Fruit fly (Drosophila melanogaster) Kc167 (cell line): Measurements from ENCODE around the gene CG14380.

Experiments used
- Myc ChIP-seq: fragments of >200 bp; optimal IDR thresholded peaks from 2 replicates; lab custom pipeline; 2017; ENCODE audit warnings: missing external identifiers
- Sin3A ChIP-seq: fragments of >200 bp; optimal IDR thresholded peaks from 2 replicates; lab custom pipeline; 2018; ENCODE audit warnings: missing external identifiers
- h ChIP-seq: fragments of >200 bp; optimal IDR thresholded peaks from 3 replicates; lab custom pipeline; 2018; ENCODE audit warnings: missing external identifiers
- insv ChIP-seq: fragments of >200 bp; optimal IDR thresholded peaks from 3 replicates; lab custom pipeline; 2018; ENCODE audit warnings: missing external identifiers
- psq ChIP-seq: fragments of >200 bp; optimal IDR thresholded peaks from 2 replicates; lab custom pipeline; 2017; ENCODE audit warnings: missing external identifiers
- ttk ChIP-seq: sonication (Bioruptor generic); optimal IDR thresholded peaks from 2 replicates; lab custom pipeline; 2017; ENCODE audit warnings: missing external identifiers

CG14380 gene

dm6 chr3R:13188219-13188618, at the start of gene CG14380:
TSS of gene CG14380 (plus strand) at chr3R:13188519.
- TF ChIP-seq h (lab: Kevin White, UChicago) = no peak
- TF ChIP-seq psq = no peak
- TF ChIP-seq Sin3A (lab: Kevin White, UChicago) = no peak
- no peak for TF ChIP-seq Myc (lab: Kevin White, UChicago)

DNA sequence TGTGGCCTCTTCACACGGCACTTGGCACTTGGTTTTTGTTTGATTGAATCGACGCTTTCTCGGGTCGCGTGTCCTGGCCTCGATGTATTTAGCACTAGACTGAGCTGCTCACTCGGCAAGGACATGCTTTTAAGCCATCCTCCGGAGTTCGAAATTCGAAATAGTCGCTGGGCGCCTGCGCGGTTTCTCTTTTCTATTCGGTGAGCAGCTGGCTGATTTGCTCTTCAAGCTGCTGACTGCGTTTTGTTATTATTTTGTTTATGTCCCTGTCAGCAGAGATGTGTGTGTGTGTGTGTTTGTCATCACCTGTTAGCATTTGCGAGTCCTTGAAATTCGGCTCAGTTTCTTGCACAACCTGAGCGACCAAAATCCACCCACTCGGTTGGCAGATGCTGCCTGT, 32.7 kb upstream of the CG14380 start, which contains the start of gene 2mit:
TSS of gene 2mit (minus strand) at position 101 of the 400 bp plus-strand sequence.
- no peak for TF ChIP-seq ttk
- TF ChIP-seq insv (lab: Kevin White, UChicago) = no peak
- no peak for TF ChIP-seq Myc (lab: Kevin White, UChicago)
- TF ChIP-seq h (lab: Kevin White, UChicago) = no peak
- no peak for TF ChIP-seq psq
- no peak for TF ChIP-seq Sin3A (lab: Kevin White, UChicago)

DNA sequence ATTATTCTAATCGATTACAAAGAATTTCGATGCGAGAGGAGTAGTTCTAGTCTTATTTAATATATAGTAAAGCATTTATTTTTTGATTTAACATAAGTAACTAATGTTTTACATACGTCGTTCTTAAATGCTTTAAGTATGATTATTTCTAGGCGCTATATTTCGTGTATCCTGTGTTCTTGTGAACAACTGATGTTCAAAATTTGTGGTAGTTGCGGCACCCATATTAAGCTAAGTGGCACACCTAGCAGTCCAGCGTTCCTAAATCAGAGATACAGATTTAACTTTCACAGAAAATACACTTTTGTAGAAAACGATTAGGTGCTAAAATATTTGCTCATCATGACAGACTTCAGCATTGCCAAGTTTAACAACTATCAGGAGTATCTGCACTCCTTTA, 7.3 kb upstream of the CG14380 start, which contains the start of gene CG8138:
TSS of gene CG8138 (plus strand) at position 301 of the 400 bp plus-strand sequence.
- TF ChIP-seq h (lab: Kevin White, UChicago) = no peak
- no peak for TF ChIP-seq Sin3A (lab: Kevin White, UChicago)
- no peak for TF ChIP-seq ttk
- no peak for TF ChIP-seq Myc (lab: Kevin White, UChicago)
- TF ChIP-seq insv (lab: Kevin White, UChicago) = no peak
- no peak for TF ChIP-seq psq

- TF ChIP-seq psq (no peak), h (lab: Kevin White, UChicago) (no peak), ttk (no peak), Sin3A (lab: Kevin White, UChicago) (no peak), insv (lab: Kevin White, UChicago) (no peak), Myc (lab: Kevin White, UChicago) (no peak)
Measured at dm6 chr3R:13186396-13186795, 1.9 kb upstream of the CG14380 start, which contains the start of gene CG8508. TSS of gene CG8508 (minus strand) at chr3R:13186496.

- TF ChIP-seq insv (lab: Kevin White, UChicago) (no peak), Sin3A (lab: Kevin White, UChicago) (no peak), psq (no peak), ttk (no peak), h (lab: Kevin White, UChicago) (no peak), Myc (lab: Kevin White, UChicago) (no peak)
Measured at dm6 chr3R:13191299-13191698, 3.0 kb downstream of the CG14380 start, which contains the start of gene CG8141. TSS of gene CG8141 (plus strand) at chr3R:13191599.

DNA sequence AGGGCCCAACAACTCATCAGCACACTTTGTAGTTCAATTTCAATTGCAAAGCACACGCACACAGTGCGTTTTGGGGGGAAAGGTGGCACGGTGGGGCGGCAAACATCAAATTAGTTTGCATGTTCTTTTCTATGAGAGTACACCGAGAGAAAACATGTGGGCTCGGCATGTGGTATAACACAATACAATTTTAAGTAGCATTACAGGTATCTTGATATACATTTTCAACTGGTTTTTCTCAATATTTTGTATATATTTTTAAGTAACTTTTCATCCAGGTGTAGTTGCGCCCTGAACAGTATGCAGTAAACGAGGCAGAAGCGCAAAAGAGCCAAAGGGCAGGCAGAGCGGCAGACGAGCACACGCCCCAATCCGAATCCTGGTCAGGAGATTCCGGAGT, 12.1 kb downstream of the CG14380 start:
- TF ChIP-seq h (lab: Kevin White, UChicago) = no peak
- no peak for TF ChIP-seq psq
- TF ChIP-seq insv (lab: Kevin White, UChicago) = no peak
- TF ChIP-seq Sin3A (lab: Kevin White, UChicago) = no peak
- TF ChIP-seq Myc (lab: Kevin White, UChicago) = no peak
- no peak for TF ChIP-seq ttk

- TF ChIP-seq ttk (no peak), psq (no peak), Myc (lab: Kevin White, UChicago) (no peak), insv (lab: Kevin White, UChicago) (no peak), Sin3A (lab: Kevin White, UChicago) (no peak)
Measured at dm6 chr3R:13208451-13208850, 20.1 kb downstream of the CG14380 start.

dm6 chr3R:13214347-13214746, 26.0 kb downstream of the CG14380 start, which contains the start of gene CG8483:
TSS of gene CG8483 (minus strand) at chr3R:13214465.
- TF ChIP-seq ttk (no peak), h (lab: Kevin White, UChicago) (no peak), insv (lab: Kevin White, UChicago) (no peak), psq (no peak), Myc (lab: Kevin White, UChicago) (no peak), Sin3A (lab: Kevin White, UChicago) (no peak)

DNA sequence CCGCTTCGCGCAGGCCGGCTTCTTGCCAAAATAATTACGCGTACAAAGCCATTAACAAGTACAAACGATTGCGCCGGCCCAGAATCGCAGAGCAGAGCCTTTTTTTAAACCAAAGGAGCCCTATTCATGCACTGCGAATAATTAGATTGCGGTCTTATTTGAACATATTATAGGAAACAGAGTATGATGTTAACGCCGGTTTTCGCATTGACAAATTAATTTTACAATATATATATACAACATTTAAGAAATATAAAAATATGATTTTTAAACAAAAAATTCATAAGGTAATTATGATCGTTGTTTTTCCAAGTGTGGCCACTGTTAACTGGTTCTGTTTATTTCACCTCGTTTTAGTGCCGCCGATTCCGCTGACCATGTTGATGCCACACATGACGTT, 26.8 kb downstream of the CG14380 start:
- TF ChIP-seq insv (lab: Kevin White, UChicago) = no peak
- no peak for TF ChIP-seq ttk
- no peak for TF ChIP-seq Sin3A (lab: Kevin White, UChicago)
- TF ChIP-seq h (lab: Kevin White, UChicago) = no peak
- TF ChIP-seq psq = no peak
- no peak for TF ChIP-seq Myc (lab: Kevin White, UChicago)

DNA sequence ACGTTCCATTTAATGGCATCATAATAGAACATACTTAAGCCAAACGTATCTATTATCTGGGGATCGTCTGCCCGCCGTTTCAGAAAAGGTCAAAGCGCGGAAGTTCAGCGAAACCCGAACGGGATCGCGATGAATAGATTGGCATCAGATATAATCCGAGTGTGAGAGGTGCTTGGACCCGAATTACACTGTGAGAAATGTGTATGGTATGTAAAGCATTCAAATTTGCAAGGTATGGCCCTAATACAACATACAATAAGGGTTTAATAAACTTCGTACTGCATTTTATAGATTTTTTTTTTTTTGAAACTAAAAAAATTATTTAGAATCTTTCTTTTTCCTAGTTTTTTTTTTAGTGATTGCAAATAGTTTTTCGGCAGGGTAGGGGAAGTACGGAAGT, 30.4 kb downstream of the CG14380 start:
- TF ChIP-seq Sin3A (lab: Kevin White, UChicago) = no peak
- TF ChIP-seq ttk = no peak
- no peak for TF ChIP-seq insv (lab: Kevin White, UChicago)
- no peak for TF ChIP-seq h (lab: Kevin White, UChicago)
- TF ChIP-seq psq = no peak
- no peak for TF ChIP-seq Myc (lab: Kevin White, UChicago)

- TF ChIP-seq Myc (lab: Kevin White, UChicago) (no peak), insv (lab: Kevin White, UChicago) (no peak), Sin3A (lab: Kevin White, UChicago) (no peak), ttk (no peak), h (lab: Kevin White, UChicago) (no peak), psq (no peak)
Measured at dm6 chr3R:13220478-13220877, 32.2 kb downstream of the CG14380 start, which contains the start of gene CG8476. TSS of gene CG8476 (minus strand) at chr3R:13220578.

dm6 chr3R:13221820-13222219, 33.5 kb downstream of the CG14380 start:
- no peak for TF ChIP-seq Myc (lab: Kevin White, UChicago)
- TF ChIP-seq psq = no peak
- no peak for TF ChIP-seq ttk

- TF ChIP-seq Sin3A (lab: Kevin White, UChicago) (no peak), ttk (no peak), Myc (lab: Kevin White, UChicago) (no peak), insv (lab: Kevin White, UChicago) (no peak), psq (no peak), h (lab: Kevin White, UChicago) (no peak)
Measured at dm6 chr3R:13231184-13231583, 42.9 kb downstream of the CG14380 start.
